Fruit fly (Drosophila melanogaster) whole organism, embryonic: ENCODE data around the gene Drice.
A peak's percentile ranks its signal among the peaks of the same experiment; 100 is the strongest.

ENCODE experiments used
- Atf3 ChIP-seq: fragments of 200-800 bp; sonication (Bioruptor generic); optimal IDR thresholded peaks from 3 replicates; lab custom pipeline; 2016; ENCODE audit warnings: missing biosample characterization, missing genetic modification characterization
- Bdp1 ChIP-seq: fragments of 200-800 bp; sonication (Bioruptor generic); optimal IDR thresholded peaks from 3 replicates; lab custom pipeline; 2016; ENCODE audit warnings: missing biosample characterization, missing genetic modification characterization
- Bgb ChIP-seq: fragments of 200-800 bp; sonication (Bioruptor generic); IDR thresholded peaks from 2 replicates; pipeline ENCODE4 v1.3.6; 2022; ENCODE audit warnings: missing biosample characterization, missing genetic modification characterization; ENCODE audit not compliant: partially characterized antibody
- C15 ChIP-seq: fragments of 200-800 bp; sonication (Bioruptor generic); IDR thresholded peaks from 3 replicates; pipeline ENCODE4 v1.3.6; 2022; ENCODE audit warnings: missing biosample characterization, missing genetic modification characterization
- CG13123 ChIP-seq: fragments of 200-800 bp; sonication (Bioruptor generic); optimal IDR thresholded peaks from 2 replicates; lab custom pipeline; 2016; ENCODE audit warnings: missing biosample characterization, missing genetic modification characterization
- CG17186 ChIP-seq: fragments of 200-800 bp; sonication (Bioruptor generic); optimal IDR thresholded peaks from 3 replicates; lab custom pipeline; 2017; ENCODE audit warnings: missing biosample characterization, missing genetic modification reagents, missing genetic modification characterization
- CG18476 ChIP-seq: fragments of 200-800 bp; sonication (Bioruptor generic); optimal IDR thresholded peaks from 2 replicates; lab custom pipeline; 2016; ENCODE audit warnings: missing biosample characterization, mild to moderate bottlenecking, missing genetic modification characterization
- CG2129 ChIP-seq: fragments of 200-800 bp; sonication (Bioruptor generic); IDR thresholded peaks from 2 replicates; pipeline ENCODE4 v1.3.6; 2022; ENCODE audit warnings: missing biosample characterization, missing genetic modification characterization; ENCODE audit not compliant: partially characterized antibody
- CG2199 ChIP-seq: fragments of 200-800 bp; sonication (Bioruptor generic); IDR thresholded peaks from 3 replicates; pipeline ENCODE4 v1.3.6; 2022; ENCODE audit warnings: missing biosample characterization, missing genetic modification characterization
- CG2889 ChIP-seq: fragments of 200-800 bp; sonication (Bioruptor generic); IDR thresholded peaks from 3 replicates; pipeline ENCODE4 v1.3.6; 2022; ENCODE audit warnings: missing biosample characterization, missing genetic modification characterization
- CG32772 ChIP-seq: fragments of 200-800 bp; sonication (Bioruptor generic); IDR thresholded peaks from 2 replicates; pipeline ENCODE4 v1.3.6; 2022; ENCODE audit warnings: missing biosample characterization, missing genetic modification characterization
- CG3838 ChIP-seq: fragments of 200-800 bp; sonication (Bioruptor generic); optimal IDR thresholded peaks from 3 replicates; lab custom pipeline; 2016; ENCODE audit warnings: missing biosample characterization, missing genetic modification characterization
- CG4282 ChIP-seq: fragments of 200-800 bp; sonication (Bioruptor generic); optimal IDR thresholded peaks from 2 replicates; lab custom pipeline; 2016; ENCODE audit warnings: missing biosample characterization, missing genetic modification characterization
- CG5180 ChIP-seq: fragments of 200-800 bp; sonication (Bioruptor generic); optimal IDR thresholded peaks from 3 replicates; lab custom pipeline; 2017; ENCODE audit warnings: missing biosample characterization, missing genetic modification characterization, mild to moderate bottlenecking, moderate library complexity, missing genetic modification reagents
- CG9215 ChIP-seq: fragments of 200-800 bp; sonication (Bioruptor generic); IDR thresholded peaks from 2 replicates; pipeline ENCODE4 v1.3.6; 2022; ENCODE audit warnings: missing biosample characterization, missing genetic modification characterization
- Dip3 ChIP-seq: fragments of 200-800 bp; sonication (Bioruptor generic); optimal IDR thresholded peaks from 3 replicates; lab custom pipeline; 2016; ENCODE audit warnings: missing biosample characterization, missing genetic modification characterization
- Dll ChIP-seq: fragments of 200-800 bp; sonication (Bioruptor generic); IDR thresholded peaks from 4 replicates; pipeline ENCODE4 v1.3.6; 2022; ENCODE audit warnings: missing biosample characterization, missing genetic modification characterization; ENCODE audit not compliant: partially characterized antibody
- E2f2 ChIP-seq: fragments of 200-800 bp; sonication (Bioruptor generic); IDR thresholded peaks from 2 replicates; pipeline ENCODE4 v1.3.6; 2022; ENCODE audit warnings: missing biosample characterization, missing genetic modification characterization
- GATAe ChIP-seq: fragments of 200-800 bp; sonication (Bioruptor generic); conservative IDR thresholded peaks from 2 replicates; pipeline ENCODE4 v1.3.6; 2022; ENCODE audit warnings: missing biosample characterization, missing genetic modification characterization
- Hand ChIP-seq: fragments of 200-800 bp; sonication (Bioruptor generic); optimal IDR thresholded peaks from 2 replicates; lab custom pipeline; 2017; ENCODE audit warnings: mild to moderate bottlenecking, missing biosample characterization, missing genetic modification reagents, missing genetic modification characterization
- HmgD ChIP-seq: fragments of 200-800 bp; sonication (Bioruptor generic); optimal IDR thresholded peaks from 3 replicates; lab custom pipeline; 2016; ENCODE audit warnings: missing biosample characterization, missing genetic modification characterization
- Hmx ChIP-seq: fragments of 200-800 bp; sonication (Bioruptor generic); optimal IDR thresholded peaks from 2 replicates; lab custom pipeline; 2016; ENCODE audit warnings: missing biosample characterization, missing genetic modification characterization
- Jarid2 ChIP-seq: fragments of 200-800 bp; sonication (Bioruptor generic); optimal IDR thresholded peaks from 3 replicates; lab custom pipeline; 2017; ENCODE audit warnings: mild to moderate bottlenecking, missing biosample characterization, missing genetic modification reagents, missing genetic modification characterization
- Lim3 ChIP-seq: fragments of 200-800 bp; sonication (Bioruptor generic); IDR thresholded peaks from 2 replicates; pipeline ENCODE4 v1.3.6; 2022; ENCODE audit warnings: missing biosample characterization, missing genetic modification characterization
- MESR4 ChIP-seq: fragments of 200-800 bp; sonication (Bioruptor generic); optimal IDR thresholded peaks from 2 replicates; lab custom pipeline; 2018; ENCODE audit warnings: missing biosample characterization, mild to moderate bottlenecking, missing genetic modification characterization, moderate library complexity
- Myb ChIP-seq: fragments of 200-800 bp; sonication (Bioruptor generic); optimal IDR thresholded peaks from 2 replicates; lab custom pipeline; 2016; ENCODE audit warnings: missing biosample characterization, missing genetic modification characterization
- NC2β ChIP-seq: fragments of 200-800 bp; sonication (Bioruptor generic); optimal IDR thresholded peaks from 2 replicates; lab custom pipeline; 2016; ENCODE audit warnings: missing biosample characterization, missing genetic modification characterization
- Nf-YB ChIP-seq: fragments of 200-800 bp; sonication (Bioruptor generic); optimal IDR thresholded peaks from 3 replicates; lab custom pipeline; 2019; ENCODE audit warnings: missing biosample characterization, mild to moderate bottlenecking, missing genetic modification characterization, moderate library complexity
- Sox102F ChIP-seq: fragments of 200-800 bp; sonication (Bioruptor generic); optimal IDR thresholded peaks from 2 replicates; lab custom pipeline; 2018; ENCODE audit warnings: missing biosample characterization, mild to moderate bottlenecking, missing genetic modification characterization, moderate library complexity
- Ssrp ChIP-seq: fragments of 200-800 bp; sonication (Bioruptor generic); optimal IDR thresholded peaks from 2 replicates; lab custom pipeline; 2018; ENCODE audit warnings: missing biosample characterization, mild to moderate bottlenecking, missing genetic modification characterization, moderate library complexity
- Tbp ChIP-seq: fragments of >200 bp; optimal IDR thresholded peaks from 2 replicates; lab custom pipeline; 2018; ENCODE audit warnings: missing biosample characterization, missing genetic modification characterization
- abd-A ChIP-seq: fragments of 200-800 bp; sonication (Bioruptor generic); optimal IDR thresholded peaks from 3 replicates; lab custom pipeline; 2019; ENCODE audit warnings: missing biosample characterization, mild to moderate bottlenecking, missing genetic modification characterization, moderate library complexity
- ap ChIP-seq: fragments of 200-800 bp; sonication (Bioruptor generic); IDR thresholded peaks from 2 replicates; pipeline ENCODE4 v1.3.6; 2022; ENCODE audit warnings: missing biosample characterization, missing genetic modification characterization
- btn ChIP-seq: fragments of 200-800 bp; sonication (Bioruptor generic); optimal IDR thresholded peaks from 2 replicates; lab custom pipeline; 2016; ENCODE audit warnings: missing biosample characterization, missing genetic modification characterization
- cwo ChIP-seq: fragments of 200-800 bp; sonication (Bioruptor generic); optimal IDR thresholded peaks from 3 replicates; lab custom pipeline; 2017; ENCODE audit warnings: missing biosample characterization, missing genetic modification characterization, mild to moderate bottlenecking, moderate library complexity, missing genetic modification reagents
- dpn ChIP-seq, 2 experiments: fragments of 200-800 bp; sonication (Bioruptor generic); optimal IDR thresholded peaks; 3 replicates each; lab custom pipeline; 2016; ENCODE audit warnings: missing biosample characterization in 2 of 2, missing genetic modification characterization in 2 of 2
- ind ChIP-seq: fragments of 200-800 bp; sonication (Bioruptor generic); optimal IDR thresholded peaks from 3 replicates; lab custom pipeline; 2016; ENCODE audit warnings: missing biosample characterization, missing genetic modification characterization
- insv ChIP-seq, 2 experiments: fragments of 200-800 bp; sonication (Bioruptor generic); optimal IDR thresholded peaks; 3 replicates each; lab custom pipeline; 2016 to 2018; ENCODE audit warnings: missing biosample characterization in 2 of 2, missing genetic modification characterization in 2 of 2
- inv ChIP-seq: fragments of 200-800 bp; sonication (Bioruptor generic); IDR thresholded peaks from 2 replicates; pipeline ENCODE4 v1.3.6; 2022; ENCODE audit warnings: missing biosample characterization, missing genetic modification characterization; ENCODE audit not compliant: partially characterized antibody
- nom ChIP-seq: fragments of 200-800 bp; sonication (Bioruptor generic); optimal IDR thresholded peaks from 2 replicates; lab custom pipeline; 2017; ENCODE audit warnings: missing biosample characterization, missing genetic modification characterization, mild to moderate bottlenecking, moderate library complexity, missing genetic modification reagents
- peb ChIP-seq: fragments of 200-800 bp; sonication (Bioruptor generic); IDR thresholded peaks from 2 replicates; pipeline ENCODE4 v1.3.6; 2022; ENCODE audit warnings: missing biosample characterization, missing genetic modification characterization
- sc ChIP-seq, 3 experiments: fragments of >200 bp in 2 of 3; fragments of 200-800 bp in 1 of 3; sonication (Bioruptor generic) in 1 of 3; optimal IDR thresholded peaks; 2 replicates in 2 of 3; 3 replicates in 1 of 3; lab custom pipeline; 2017; ENCODE audit warnings: mild to moderate bottlenecking in 1 of 3, missing biosample characterization in 1 of 3, missing genetic modification characterization in 1 of 3, missing genetic modification reagents in 1 of 3
- sens ChIP-seq: fragments of 200-800 bp; sonication (Bioruptor generic); peaks from one replicate; lab custom pipeline; 2016; ENCODE audit warnings: missing biosample characterization, missing genetic modification characterization
- sens-2 ChIP-seq: fragments of 200-800 bp; sonication (Bioruptor generic); IDR thresholded peaks from 2 replicates; pipeline ENCODE4 v1.3.6; 2022; ENCODE audit warnings: missing biosample characterization, missing genetic modification characterization
- so ChIP-seq: fragments of 200-800 bp; sonication (Bioruptor generic); IDR thresholded peaks from 3 replicates; pipeline ENCODE4 v1.3.6; 2022; ENCODE audit warnings: missing biosample characterization, missing genetic modification characterization
- sob ChIP-seq: fragments of 200-800 bp; sonication (Bioruptor generic); IDR thresholded peaks from 2 replicates; pipeline ENCODE4 v1.3.6; 2022; ENCODE audit warnings: missing biosample characterization, missing genetic modification characterization
- trh ChIP-seq: fragments of 200-800 bp; sonication (Bioruptor generic); optimal IDR thresholded peaks from 2 replicates; lab custom pipeline; 2016; ENCODE audit warnings: missing biosample characterization, missing genetic modification characterization
- tup ChIP-seq: fragments of 200-800 bp; sonication (Bioruptor generic); optimal IDR thresholded peaks from 2 replicates; lab custom pipeline; 2016; ENCODE audit warnings: missing biosample characterization, mild to moderate bottlenecking, missing genetic modification characterization, moderate library complexity
- tx ChIP-seq: fragments of 200-800 bp; sonication (Bioruptor generic); optimal IDR thresholded peaks from 2 replicates; lab custom pipeline; 2016; ENCODE audit warnings: missing biosample characterization, missing genetic modification characterization
- zf30C ChIP-seq: fragments of 200-800 bp; sonication (Bioruptor generic); optimal IDR thresholded peaks from 3 replicates; lab custom pipeline; 2018; ENCODE audit warnings: missing biosample characterization, mild to moderate bottlenecking, missing genetic modification characterization
- zfh2 ChIP-seq: fragments of 200-800 bp; sonication (Bioruptor generic); optimal IDR thresholded peaks from 2 replicates; lab custom pipeline; 2016; ENCODE audit warnings: missing biosample characterization, missing genetic modification characterization

Drice gene

dm6 chr3R:29771645-29772089 lies 27.8 kb upstream of the Drice start (continued):
- TF ChIP-seq MESR4 (GFP tag; lab: Kevin White, UChicago), result no peak
- no peak for TF ChIP-seq CG17186 (GFP tag; lab: Kevin White, UChicago)
- no peak for TF ChIP-seq CG2889 (GFP tag; lab: Robert Waterston, UW)
- no peak for TF ChIP-seq CG32772 (GFP tag; lab: Robert Waterston, UW)
- TF ChIP-seq Jarid2, result no peak
- no peak for TF ChIP-seq sob (GFP tag; lab: Robert Waterston, UW)
- TF ChIP-seq Hmx, result no peak
- peak; percentile 11 for TF ChIP-seq Atf3 (GFP tag; lab: Kevin White, UChicago)
- TF ChIP-seq Hand, result peak; percentile 65
- no peak for TF ChIP-seq sens (GFP tag; lab: Kevin White, UChicago)
- no peak for TF ChIP-seq sens-2
- no peak for TF ChIP-seq ap (GFP tag; lab: Robert Waterston, UW)
- TF ChIP-seq Myb, result no peak
- no peak for TF ChIP-seq HmgD (GFP tag; lab: Kevin White, UChicago)
- no peak for TF ChIP-seq Dip3
- TF ChIP-seq peb (GFP tag; lab: Robert Waterston, UW), result no peak
- no peak for TF ChIP-seq zf30C (GFP tag; lab: Kevin White, UChicago)
- peak; percentile 21 for TF ChIP-seq cwo (GFP tag; lab: Kevin White, UChicago)
- peak; percentile 31; the same call in 1 of the 2 replicates for TF ChIP-seq E2f2 (GFP tag; lab: Robert Waterston, UW)
- no peak for TF ChIP-seq GATAe (GFP tag; lab: Robert Waterston, UW)
- no peak for TF ChIP-seq btn (GFP tag; lab: Kevin White, UChicago)
- TF ChIP-seq dpn (GFP tag; optimal IDR thresholded peaks at IDR 0.05; lab: Kevin White, UChicago), result no peak
- TF ChIP-seq CG5180 (GFP tag; lab: Kevin White, UChicago), result no peak
- no peak for TF ChIP-seq Lim3 (GFP tag; lab: Robert Waterston, UW)
- TF ChIP-seq Tbp (GFP tag; lab: Kevin White, UChicago), result no peak
- TF ChIP-seq zfh2 (GFP tag; lab: Kevin White, UChicago), result no peak
- TF ChIP-seq Bgb (GFP tag; lab: Robert Waterston, UW), result peak; percentile 82; the same call in 1 of the 2 replicates
- no peak for TF ChIP-seq sc (optimal IDR thresholded peaks at IDR 0.05; lab: Kevin White, UChicago)
- no peak for TF ChIP-seq sc (GFP tag; optimal IDR thresholded peaks at IDR 0.05; lab: Kevin White, UChicago)
- TF ChIP-seq insv (GFP tag; optimal IDR thresholded peaks at IDR 0.05; lab: Kevin White, UChicago), result peak in 1 of 2 experiments; percentile 65
- no peak for TF ChIP-seq C15 (GFP tag; lab: Robert Waterston, UW)
- TF ChIP-seq ind, result no peak
- TF ChIP-seq Nf-YB (GFP tag; lab: Kevin White, UChicago), result no peak
- TF ChIP-seq Sox102F (GFP tag; lab: Kevin White, UChicago), result no peak
- no peak for TF ChIP-seq trh (GFP tag; lab: Kevin White, UChicago)
- TF ChIP-seq tx (GFP tag; lab: Kevin White, UChicago), result no peak
- peak; percentile 33; the same call in 1 of the 2 replicates for TF ChIP-seq inv (GFP tag; lab: Robert Waterston, UW)
- peak; percentile 85 for TF ChIP-seq CG3838
- TF ChIP-seq tup (GFP tag; lab: Kevin White, UChicago), result no peak
- TF ChIP-seq CG4282 (GFP tag; lab: Kevin White, UChicago), result no peak
- no peak for TF ChIP-seq Bdp1 (GFP tag; lab: Kevin White, UChicago)
- TF ChIP-seq CG18476 (GFP tag; lab: Kevin White, UChicago), result no peak
- TF ChIP-seq Dll (GFP tag; lab: Robert Waterston, UW), result no peak
- TF ChIP-seq Ssrp (tag; lab: Kevin White, UChicago), result no peak
- TF ChIP-seq so, result peak; percentile 51; the same call in 1 of the 3 replicates
- TF ChIP-seq NC2β (GFP tag; lab: Kevin White, UChicago), result no peak
- TF ChIP-seq abd-A (tag; lab: Kevin White, UChicago), result peak; percentile 92
- no peak for TF ChIP-seq CG9215 (GFP tag; lab: Robert Waterston, UW)
- TF ChIP-seq CG2199 (GFP tag; lab: Robert Waterston, UW), result 0 out of 3 replicates have a peak, but pooled peaks have one; percentile 64
- TF ChIP-seq CG2129 (GFP tag; lab: Robert Waterston, UW), result 0 out of 2 replicates have a peak, but pooled peaks have one; percentile 13
- no peak for TF ChIP-seq CG13123 (GFP tag; lab: Kevin White, UChicago)
- TF ChIP-seq nom (GFP tag; lab: Kevin White, UChicago), result no peak
